Worm (Caenorhabditis elegans): Measurements from ENCODE around the gene rars-2.

rars-2 gene

ce11 chrII:6091380-6091779, 34.0 kb upstream of the rars-2 start, which contains the start of the genes fbf-2 and nspg-3:
Gene fbf-2 (minus strand): TSS chrII:6091480.
Gene nspg-3 (plus strand): TSS chrII:6091767.
- TF ChIP-seq F49E8.2 (tag; optimal IDR thresholded peaks at IDR 0.05; ENCODE audit: borderline replicate concordance) (no peak), nhr-48 (tag; optimal IDR thresholded peaks at IDR 0.05) (no peak), T26A8.4 (GFP tag; IDR thresholded peaks at IDR 0.05) (no peak), mep-1 (tag; optimal IDR thresholded peaks at IDR 0.05) (no peak), nhr-10 (tag; optimal IDR thresholded peaks at IDR 0.05) (no peak), daf-16 (GFP tag; optimal IDR thresholded peaks at IDR 0.05) (no peak), daf-16 (tag; optimal IDR thresholded peaks at IDR 0.05) (peak; percentile 35), zip-11 (GFP tag; IDR thresholded peaks at IDR 0.05) (no peak), pha-4 (GFP tag; IDR thresholded peaks at IDR 0.05) (no peak), pha-4 (tag; optimal IDR thresholded peaks at IDR 0.05) (no peak), zfp-3 (GFP tag; conservative IDR thresholded peaks at IDR 0.05) (no peak), php-3 (GFP tag; IDR thresholded peaks at IDR 0.05) (0 out of 2 replicates have a peak, but pooled peaks have one; percentile 15), ces-1 (GFP tag; optimal IDR thresholded peaks at IDR 0.05) (no peak), dmd-8 (GFP tag; IDR thresholded peaks at IDR 0.05) (no peak)

ce11 chrII:6097441-6097840, 27.9 kb upstream of the rars-2 start, which contains the start of the genes tpp-2 and rbbp-5:
Gene tpp-2 (minus strand): TSS chrII:6097597.
Gene rbbp-5 (plus strand): TSS chrII:6097830.
- TF ChIP-seq Y48G9A.11 (GFP tag; IDR thresholded peaks at IDR 0.05), result peak; percentile 30; the same call in 1 of the 2 replicates
- peak in 1 of 2 experiments; percentile 61 for TF ChIP-seq daf-16 (GFP tag; optimal IDR thresholded peaks at IDR 0.05)
- peak; percentile 79 for TF ChIP-seq daf-16 (tag; optimal IDR thresholded peaks at IDR 0.05)
- no peak for TF ChIP-seq zip-11 (GFP tag; IDR thresholded peaks at IDR 0.05)
- no peak for TF ChIP-seq daf-12 (tag; optimal IDR thresholded peaks at IDR 0.05)
- peak; percentile 84 for TF ChIP-seq ZK337.2 (GFP tag; IDR thresholded peaks at IDR 0.05)
- no peak for TF ChIP-seq snpc-4 (tag; optimal IDR thresholded peaks at IDR 0.05)
- TF ChIP-seq mes-2 (tag; optimal IDR thresholded peaks at IDR 0.05; ENCODE audit: poor library complexity, severe bottlenecking), result peak; percentile 97
- TF ChIP-seq dpl-1 (GFP tag; optimal IDR thresholded peaks at IDR 0.05), result peak; percentile 78
- TF ChIP-seq unc-130 (GFP tag; optimal IDR thresholded peaks at IDR 0.05), result peak; percentile 88
- peak; percentile 18 for TF ChIP-seq mxl-3 (GFP tag; optimal IDR thresholded peaks at IDR 0.05)
- TF ChIP-seq zag-1 (tag; optimal IDR thresholded peaks at IDR 0.05), result no peak
- no peak for TF ChIP-seq nhr-42 (GFP tag; IDR thresholded peaks at IDR 0.05)
- TF ChIP-seq dmd-9 (GFP tag; IDR thresholded peaks at IDR 0.05), result peak; percentile 56; the same call in 1 of the 2 replicates
- peak; percentile 61; the same call in 1 of the 2 replicates for TF ChIP-seq madf-9 (GFP tag; conservative IDR thresholded peaks at IDR 0.05)
- TF ChIP-seq spr-1 (tag; optimal IDR thresholded peaks at IDR 0.05), result peak; percentile 4
- peak in 1 of 2 experiments; percentile 70 for TF ChIP-seq lsy-2 (tag; optimal IDR thresholded peaks at IDR 0.05)
- peak; percentile 89 for TF ChIP-seq aha-1 (tag)
- TF ChIP-seq F49E8.2 (tag; optimal IDR thresholded peaks at IDR 0.05; ENCODE audit: borderline replicate concordance), result peak; percentile 3

- no peak for TF ChIP-seq pqm-1 (tag; optimal IDR thresholded peaks at IDR 0.05)
- no peak for TF ChIP-seq nhr-102 (tag; optimal IDR thresholded peaks at IDR 0.05)
- TF ChIP-seq daf-16 (GFP tag; optimal IDR thresholded peaks at IDR 0.05), result no peak
- TF ChIP-seq daf-16 (tag; optimal IDR thresholded peaks at IDR 0.05), result no peak
- no peak for TF ChIP-seq ceh-44 (GFP tag; IDR thresholded peaks at IDR 0.05)
- no peak for TF ChIP-seq ceh-62 (tag; optimal IDR thresholded peaks at IDR 0.05)
- TF ChIP-seq spr-1 (tag; optimal IDR thresholded peaks at IDR 0.05), result no peak
- no peak for TF ChIP-seq nhr-237 (tag; optimal IDR thresholded peaks at IDR 0.05)
These were observed 25.9 kb upstream of the rars-2 start, which contains the start of gene rgs-3 for ce11 chrII:6099500-6099899. Gene rgs-3 (plus strand): TSS chrII:6099800.

- TF ChIP-seq lir-3 (tag; optimal IDR thresholded peaks at IDR 0.05) (no peak), aly-2 (tag; optimal IDR thresholded peaks at IDR 0.05) (no peak), daf-8 (GFP tag; IDR thresholded peaks at IDR 0.05) (no peak), ceh-28 (tag; optimal IDR thresholded peaks at IDR 0.05) (no peak), lin-13 (GFP tag; optimal IDR thresholded peaks at IDR 0.05) (no peak), nhr-42 (GFP tag; IDR thresholded peaks at IDR 0.05) (no peak), T20F7.1 (GFP tag; optimal IDR thresholded peaks at IDR 0.05) (no peak), ceh-82 (tag; optimal IDR thresholded peaks at IDR 0.05) (no peak), gei-8 (GFP tag; optimal IDR thresholded peaks at IDR 0.05) (no peak), dve-1 (tag; optimal IDR thresholded peaks at IDR 0.05; ENCODE audit: insufficient read depth) (no peak), nhr-11 (tag; optimal IDR thresholded peaks at IDR 0.05) (no peak), Y5F2A.4 (GFP tag; optimal IDR thresholded peaks at IDR 0.05) (no peak), Y48G9A.11 (GFP tag; IDR thresholded peaks at IDR 0.05) (no peak), set-16 (GFP tag; IDR thresholded peaks at IDR 0.05) (no peak), ztf-11 (tag; optimal IDR thresholded peaks at IDR 0.05) (no peak), daf-12 (tag; optimal IDR thresholded peaks at IDR 0.05) (no peak)
These were observed 23.9 kb upstream of the rars-2 start for ce11 chrII:6101475-6101874.
